Worm (Caenorhabditis elegans) whole organism, L1 larva: ENCODE measurements around the gene F07B10.4.

Source experiments
- C16A3.4 ChIP-seq: fragments of 150-350 bp; optimal IDR thresholded peaks from 2 replicates; lab custom pipeline; 2014; ENCODE audit warnings: missing biosample characterization, missing genetic modification characterization
- C34B4.2 ChIP-seq: sonication (generic microtip); optimal IDR thresholded peaks from 2 replicates; lab custom pipeline; 2017; ENCODE audit warnings: mild to moderate bottlenecking, missing genetic modification characterization, missing compliant biosample characterization
- Y116A8C.19 ChIP-seq: sonication (generic microtip); optimal IDR thresholded peaks from 2 replicates; lab custom pipeline; 2016; ENCODE audit warnings: missing compliant biosample characterization, missing genetic modification characterization, borderline replicate concordance
- aha-1 ChIP-seq: fragments of 150-350 bp; optimal IDR thresholded peaks from 2 replicates; lab custom pipeline; 2014; ENCODE audit warnings: missing biosample characterization, missing genetic modification characterization
- aly-2 ChIP-seq: fragments of 150-350 bp; optimal IDR thresholded peaks from 2 replicates; lab custom pipeline; 2014; ENCODE audit warnings: missing biosample characterization, missing genetic modification characterization
- ceh-63 ChIP-seq: fragments of 200-800 bp; sonication (Bioruptor generic); optimal IDR thresholded peaks from 2 replicates; lab custom pipeline; 2018; ENCODE audit warnings: mild to moderate bottlenecking, missing genetic modification characterization, missing compliant biosample characterization
- ceh-82 ChIP-seq, 3 experiments: fragments of 150-350 bp in 1 of 3; sonication (generic microtip) in 2 of 3; optimal IDR thresholded peaks; 2 replicates each; lab custom pipeline; 2014 to 2017; ENCODE audit warnings: missing biosample characterization in 3 of 3, missing genetic modification characterization in 3 of 3
- ceh-88 ChIP-seq: fragments of 200-800 bp; sonication (Bioruptor generic); IDR thresholded peaks from 2 replicates; pipeline ENCODE4 v1.3.6; 2022; ENCODE audit warnings: missing genetic modification characterization, missing compliant biosample characterization
- ces-1 ChIP-seq: fragments of 150-350 bp; optimal IDR thresholded peaks from 2 replicates; lab custom pipeline; 2014; ENCODE audit warnings: missing biosample characterization, missing genetic modification reagents, missing genetic modification characterization
- dpl-1 ChIP-seq, 3 experiments: fragments of 150-350 bp in 2 of 3; sonication (generic microtip) in 1 of 3; optimal IDR thresholded peaks; 2 replicates each; lab custom pipeline; 2014 to 2017; ENCODE audit warnings: missing biosample characterization in 3 of 3, missing genetic modification characterization in 3 of 3, missing genetic modification reagents in 3 of 3
- dsc-1 ChIP-seq: sonication (generic microtip); optimal IDR thresholded peaks from 2 replicates; lab custom pipeline; 2016; ENCODE audit warnings: mild to moderate bottlenecking, missing genetic modification characterization, missing compliant biosample characterization
- efl-1 ChIP-seq, 4 experiments: fragments of 150-350 bp; optimal IDR thresholded peaks in 3 of 4; peaks in 1 of 4; 1 replicate in 1 of 4; 2 replicates in 3 of 4; lab custom pipeline; 2014; ENCODE audit warnings: missing biosample characterization in 2 of 4, missing genetic modification characterization in 2 of 4, missing genetic modification reagents in 2 of 4
- efl-3 ChIP-seq: fragments of 200-800 bp; sonication (Bioruptor generic); optimal IDR thresholded peaks from 2 replicates; lab custom pipeline; 2018; ENCODE audit warnings: mild to moderate bottlenecking, missing genetic modification characterization, missing compliant biosample characterization
- egl-27 ChIP-seq, 2 experiments: fragments of 150-350 bp in 1 of 2; sonication (generic microtip); optimal IDR thresholded peaks; 3 replicates each; lab custom pipeline; 2017 to 2018; ENCODE audit warnings: missing biosample characterization in 2 of 2, missing genetic modification characterization in 2 of 2, missing genetic modification reagents in 2 of 2
- elt-2 ChIP-seq: sonication (generic microtip); optimal IDR thresholded peaks from 2 replicates; lab custom pipeline; 2016; ENCODE audit warnings: missing genetic modification characterization, mild to moderate bottlenecking, inconsistent platforms, missing compliant biosample characterization, missing genetic modification reagents
- fkh-10 ChIP-seq: sonication (generic microtip); optimal IDR thresholded peaks from 2 replicates; lab custom pipeline; 2017; ENCODE audit warnings: missing biosample characterization, missing genetic modification reagents, missing genetic modification characterization
- fkh-4 ChIP-seq: sonication (generic microtip); optimal IDR thresholded peaks from 2 replicates; lab custom pipeline; 2016; ENCODE audit warnings: missing compliant biosample characterization, missing genetic modification characterization, borderline replicate concordance
- fkh-8 ChIP-seq: sonication (generic microtip); optimal IDR thresholded peaks from 2 replicates; lab custom pipeline; 2016; ENCODE audit warnings: mild to moderate bottlenecking, missing genetic modification characterization, missing compliant biosample characterization
- fos-1 ChIP-seq: fragments of 150-350 bp; optimal IDR thresholded peaks from 2 replicates; lab custom pipeline; 2014; ENCODE audit warnings: missing biosample characterization, missing genetic modification characterization
- hlh-17 ChIP-seq: fragments of 200-800 bp; sonication (Bioruptor generic); optimal IDR thresholded peaks from 2 replicates; lab custom pipeline; 2018; ENCODE audit warnings: missing genetic modification characterization, mild to moderate bottlenecking, missing compliant biosample characterization, moderate library complexity, borderline replicate concordance
- hlh-4 ChIP-seq: sonication (generic microtip); optimal IDR thresholded peaks from 2 replicates; lab custom pipeline; 2016; ENCODE audit warnings: mild to moderate bottlenecking, missing genetic modification characterization, missing compliant biosample characterization
- isw-1 ChIP-seq: fragments of 200-800 bp; sonication (Bioruptor generic); IDR thresholded peaks from 2 replicates; pipeline ENCODE4 v1.3.6; 2022; ENCODE audit warnings: missing genetic modification characterization, missing compliant biosample characterization
- jun-1 ChIP-seq: fragments of 150-350 bp; optimal IDR thresholded peaks from 2 replicates; lab custom pipeline; 2014; ENCODE audit warnings: missing biosample characterization, missing genetic modification reagents, missing genetic modification characterization
- lin-39 ChIP-seq: fragments of 150-350 bp; optimal IDR thresholded peaks from 2 replicates; lab custom pipeline; 2014; ENCODE audit warnings: missing biosample characterization, missing genetic modification reagents, missing genetic modification characterization
- lir-3 ChIP-seq: sonication (generic microtip); optimal IDR thresholded peaks from 2 replicates; lab custom pipeline; 2016; ENCODE audit warnings: mild to moderate bottlenecking, missing genetic modification characterization, moderate library complexity, missing compliant biosample characterization; ENCODE audit not compliant: poor library complexity
- lsy-2 ChIP-seq, 2 experiments: fragments of 150-350 bp; optimal IDR thresholded peaks; 2 replicates each; lab custom pipeline; 2014; ENCODE audit warnings: missing biosample characterization in 2 of 2, missing genetic modification characterization in 2 of 2
- mab-9 ChIP-seq: fragments of 200-800 bp; sonication (Bioruptor generic); IDR thresholded peaks from 2 replicates; pipeline ENCODE4 v1.3.6; 2022; ENCODE audit warnings: missing genetic modification reagents, missing genetic modification characterization, missing compliant biosample characterization
- mdl-1 ChIP-seq, 2 experiments: fragments of 150-350 bp; optimal IDR thresholded peaks; 2 replicates each; lab custom pipeline; 2014 to 2017; ENCODE audit warnings: missing biosample characterization in 2 of 2, missing genetic modification characterization in 2 of 2, inconsistent platforms in 1 of 2
- nhr-12 ChIP-seq: sonication (generic microtip); optimal IDR thresholded peaks from 2 replicates; lab custom pipeline; 2017; ENCODE audit warnings: missing biosample characterization, missing genetic modification characterization
- nhr-19 ChIP-seq: fragments of 200-800 bp; sonication (Bioruptor generic); conservative IDR thresholded peaks from 2 replicates; pipeline ENCODE4 v1.3.6; 2022; ENCODE audit warnings: missing genetic modification characterization, missing compliant biosample characterization
- nhr-20 ChIP-seq: sonication (generic microtip); optimal IDR thresholded peaks from 2 replicates; lab custom pipeline; 2016; ENCODE audit warnings: mild to moderate bottlenecking, missing genetic modification characterization, missing compliant biosample characterization
- nhr-237 ChIP-seq: fragments of 150-350 bp; optimal IDR thresholded peaks from 2 replicates; lab custom pipeline; 2014; ENCODE audit warnings: missing biosample characterization, missing genetic modification characterization
- nhr-28 ChIP-seq: fragments of 150-350 bp; optimal IDR thresholded peaks from 2 replicates; lab custom pipeline; 2014; ENCODE audit warnings: missing biosample characterization, missing genetic modification characterization
- nhr-76 ChIP-seq: sonication (generic microtip); optimal IDR thresholded peaks from 2 replicates; lab custom pipeline; 2017; ENCODE audit warnings: missing biosample characterization, missing genetic modification characterization
- nhr-77 ChIP-seq: fragments of 150-350 bp; optimal IDR thresholded peaks from 2 replicates; lab custom pipeline; 2014; ENCODE audit warnings: missing biosample characterization, missing genetic modification characterization
- nhr-84 ChIP-seq: sonication (generic microtip); optimal IDR thresholded peaks from 2 replicates; lab custom pipeline; 2017; ENCODE audit warnings: missing biosample characterization, missing genetic modification characterization
- nhr-90 ChIP-seq: sonication (generic microtip); optimal IDR thresholded peaks from 2 replicates; lab custom pipeline; 2016; ENCODE audit warnings: mild to moderate bottlenecking, missing genetic modification characterization, missing compliant biosample characterization; ENCODE audit not compliant: poor library complexity
- pax-3 ChIP-seq: fragments of 200-800 bp; sonication (Bioruptor generic); optimal IDR thresholded peaks from 2 replicates; lab custom pipeline; 2018; ENCODE audit warnings: mild to moderate bottlenecking, missing genetic modification characterization, moderate library complexity, missing compliant biosample characterization
- pqm-1 ChIP-seq: sonication (generic microtip); optimal IDR thresholded peaks from 3 replicates; lab custom pipeline; 2017; ENCODE audit warnings: missing biosample characterization, missing genetic modification characterization
- snpc-4 ChIP-seq: fragments of 150-350 bp; optimal IDR thresholded peaks from 2 replicates; lab custom pipeline; 2014; ENCODE audit warnings: missing biosample characterization, missing genetic modification characterization
- snu-23 ChIP-seq: sonication (generic microtip); optimal IDR thresholded peaks from 2 replicates; lab custom pipeline; 2016; ENCODE audit warnings: missing genetic modification characterization, missing compliant biosample characterization
- sox-4 ChIP-seq: sonication (generic microtip); optimal IDR thresholded peaks from 2 replicates; lab custom pipeline; 2016; ENCODE audit warnings: missing genetic modification characterization, missing compliant biosample characterization
- sptf-1 ChIP-seq: fragments of 150-350 bp; optimal IDR thresholded peaks from 2 replicates; lab custom pipeline; 2014; ENCODE audit warnings: missing biosample characterization, missing genetic modification characterization
- sup-37 ChIP-seq: fragments of 200-800 bp; sonication (Bioruptor generic); optimal IDR thresholded peaks from 2 replicates; lab custom pipeline; 2018; ENCODE audit warnings: mild to moderate bottlenecking, missing genetic modification characterization, missing compliant biosample characterization
- swsn-7 ChIP-seq: sonication (generic microtip); optimal IDR thresholded peaks from 2 replicates; lab custom pipeline; 2016; ENCODE audit warnings: missing genetic modification characterization, missing compliant biosample characterization
- unc-30 ChIP-seq: sonication (generic microtip); optimal IDR thresholded peaks from 2 replicates; lab custom pipeline; 2017; ENCODE audit warnings: missing biosample characterization, missing genetic modification characterization
- unc-62 ChIP-seq: fragments of 150-350 bp; optimal IDR thresholded peaks from 2 replicates; lab custom pipeline; 2014; ENCODE audit warnings: missing biosample characterization, missing genetic modification reagents, missing genetic modification characterization
- unc-98 ChIP-seq: fragments of 200-800 bp; sonication (Bioruptor generic); IDR thresholded peaks from 2 replicates; pipeline ENCODE4 v1.3.6; 2022; ENCODE audit warnings: missing genetic modification characterization, missing compliant biosample characterization
- vab-15 ChIP-seq: sonication (generic microtip); optimal IDR thresholded peaks from 2 replicates; lab custom pipeline; 2017; ENCODE audit warnings: missing genotype, mild to moderate bottlenecking, missing genetic modification characterization, missing compliant biosample characterization
- zag-1 ChIP-seq: fragments of 150-350 bp; optimal IDR thresholded peaks from 2 replicates; lab custom pipeline; 2014; ENCODE audit warnings: missing biosample characterization, missing genetic modification characterization
- ztf-11 ChIP-seq, 2 experiments: sonication (generic microtip); optimal IDR thresholded peaks; 2 replicates each; lab custom pipeline; 2016 to 2017; ENCODE audit warnings: missing genetic modification characterization in 2 of 2, missing biosample characterization in 1 of 2, missing compliant biosample characterization in 1 of 2
- ztf-4 ChIP-seq: fragments of 150-350 bp; optimal IDR thresholded peaks from 2 replicates; lab custom pipeline; 2014; ENCODE audit warnings: missing biosample characterization, missing genetic modification characterization

F07B10.4 gene

ce11 chrV:11228653-11229173 lies 34.2 kb downstream of the F07B10.4 start, which contains the start of gene pqn-70:
Gene pqn-70, minus strand, starts transcription at chrV:11228703.
- TF ChIP-seq fkh-4 (tag; lab: Kevin White, UChicago) (no peak), hlh-17 (no peak), C34B4.2 (tag; lab: Kevin White, UChicago) (no peak), elt-2 (tag; lab: Kevin White, UChicago) (peak; percentile 56), fkh-10 (GFP tag; lab: Kevin White, UChicago) (peak; percentile 37), unc-62 (GFP tag; lab: Kevin White, UChicago) (no peak), lin-39 (peak; percentile 23), nhr-12 (no peak), efl-1 (optimal IDR thresholded peaks at IDR 0.05; lab: Kevin White, UChicago) (peak; percentile 81 to 89), efl-1 (GFP tag; optimal IDR thresholded peaks at IDR 0.05 in 1 of 2; lab: Kevin White, UChicago) (peak; percentile 68 to 97), efl-3 (GFP tag; lab: Kevin White, UChicago) (no peak), nhr-20 (tag; lab: Kevin White, UChicago) (peak; percentile 90), jun-1 (tag; lab: Kevin White, UChicago) (peak; percentile 64), vab-15 (tag; lab: Kevin White, UChicago) (no peak), isw-1 (peak; percentile 85), mab-9 (peak; percentile 34; the same call in 1 of the 2 replicates), ceh-88 (GFP tag; lab: Robert Waterston, UW) (peak; percentile 40; the same call in 1 of the 2 replicates), nhr-90 (peak; percentile 79), nhr-76 (tag; lab: Kevin White, UChicago) (no peak), sptf-1 (tag; lab: Kevin White, UChicago) (no peak), dsc-1 (tag; lab: Kevin White, UChicago) (peak; percentile 66), aha-1 (tag; lab: Kevin White, UChicago) (no peak), nhr-77 (peak; percentile 48), ceh-63 (GFP tag; lab: Kevin White, UChicago) (no peak), sup-37 (GFP tag; lab: Kevin White, UChicago) (no peak), sox-4 (tag; lab: Kevin White, UChicago) (peak; percentile 60), ceh-82 (tag; optimal IDR thresholded peaks at IDR 0.05; lab: Kevin White, UChicago) (peak; percentile 87 to 98 (median 90)), unc-98 (GFP tag; lab: Robert Waterston, UW) (no peak), egl-27 (tag; optimal IDR thresholded peaks at IDR 0.05; lab: Kevin White, UChicago) (no peak), aly-2 (tag; lab: Kevin White, UChicago) (peak; percentile 25), zag-1 (tag; lab: Kevin White, UChicago) (no peak), snpc-4 (tag; lab: Kevin White, UChicago) (peak; percentile 72), nhr-84 (tag; lab: Kevin White, UChicago) (no peak), pax-3 (tag; lab: Kevin White, UChicago) (peak; percentile 61), nhr-19 (GFP tag; lab: Robert Waterston, UW) (peak; percentile 83), Y116A8C.19 (tag; lab: Kevin White, UChicago) (no peak), nhr-237 (tag; lab: Kevin White, UChicago) (peak; percentile 39), lir-3 (tag; lab: Kevin White, UChicago) (peak; percentile 74), swsn-7 (peak; percentile 83), lsy-2 (tag; optimal IDR thresholded peaks at IDR 0.05; lab: Kevin White, UChicago) (peak; percentile 84 to 85), unc-30 (tag; lab: Kevin White, UChicago) (no peak), ztf-11 (tag; optimal IDR thresholded peaks at IDR 0.05; lab: Kevin White, UChicago) (peak in 1 of 2 experiments; percentile 75), fos-1 (tag; lab: Kevin White, UChicago) (peak; percentile 28), snu-23 (GFP tag; lab: Kevin White, UChicago) (peak; percentile 91), ces-1 (GFP tag; lab: Kevin White, UChicago) (no peak), nhr-28 (tag; lab: Kevin White, UChicago) (no peak), C16A3.4 (tag; lab: Kevin White, UChicago) (peak; percentile 80), pqm-1 (tag; lab: Kevin White, UChicago) (no peak), ztf-4 (tag; lab: Kevin White, UChicago) (peak; percentile 75), dpl-1 (GFP tag; optimal IDR thresholded peaks at IDR 0.05; lab: Kevin White, UChicago) (peak; percentile 41 to 75 (median 69)), hlh-4 (no peak), mdl-1 (tag; optimal IDR thresholded peaks at IDR 0.05; lab: Kevin White, UChicago) (peak in 1 of 2 experiments; percentile 78), fkh-8 (tag; lab: Kevin White, UChicago) (peak; percentile 74)
